Worm (Caenorhabditis elegans): Measurements from ENCODE around the gene nspg-4.

The nspg-4 gene

DNA sequence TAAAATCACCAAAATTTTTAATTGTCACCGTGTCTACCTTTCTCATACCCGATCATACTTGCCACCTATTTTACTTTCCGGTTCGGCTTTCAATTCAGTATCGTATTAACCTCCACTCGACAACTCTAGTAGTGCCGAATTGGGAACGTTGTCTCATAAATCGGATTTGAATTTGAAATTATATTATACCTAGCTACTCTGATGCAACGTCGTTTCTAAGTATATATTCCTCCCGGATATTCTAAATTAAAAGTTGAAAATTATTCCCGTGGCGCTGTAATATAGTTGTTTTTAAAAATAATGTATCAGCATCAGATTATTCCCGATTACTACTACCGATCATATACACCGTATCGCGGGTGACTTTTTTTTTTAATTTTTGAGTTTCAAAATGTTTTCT lies 18.5 kb upstream of the nspg-4 start, which contains the start of gene ZK563.2:
Gene ZK563.2 (plus strand): TSS at position 301 of the 400 bp plus-strand sequence.
- no peak for TF ChIP-seq T22C8.4 (GFP tag; IDR thresholded peaks at IDR 0.05)
- no peak for TF ChIP-seq klf-2 (GFP tag; conservative IDR thresholded peaks at IDR 0.05)
- no peak for TF ChIP-seq ref-1 (GFP tag; conservative IDR thresholded peaks at IDR 0.05)
- no peak for TF ChIP-seq ztf-29 (GFP tag; IDR thresholded peaks at IDR 0.05)
- no peak for TF ChIP-seq flt-1 (GFP tag; IDR thresholded peaks at IDR 0.05)
- TF ChIP-seq ztf-23 (GFP tag; IDR thresholded peaks at IDR 0.05): no peak
- no peak for TF ChIP-seq med-1 (GFP tag; optimal IDR thresholded peaks at IDR 0.05; ENCODE audit: insufficient read depth)
- no peak for TF ChIP-seq cog-1 (tag; optimal IDR thresholded peaks at IDR 0.05)
- no peak for TF ChIP-seq tab-1 (GFP tag; IDR thresholded peaks at IDR 0.05)

- TF ChIP-seq med-1 (GFP tag; optimal IDR thresholded peaks at IDR 0.05; ENCODE audit: insufficient read depth) (no peak), ztf-29 (GFP tag; IDR thresholded peaks at IDR 0.05) (no peak), T22C8.4 (GFP tag; IDR thresholded peaks at IDR 0.05) (no peak), ref-1 (GFP tag; conservative IDR thresholded peaks at IDR 0.05) (no peak), tab-1 (GFP tag; IDR thresholded peaks at IDR 0.05) (no peak), flt-1 (GFP tag; IDR thresholded peaks at IDR 0.05) (no peak), klf-2 (GFP tag; conservative IDR thresholded peaks at IDR 0.05) (no peak), ztf-23 (GFP tag; IDR thresholded peaks at IDR 0.05) (no peak), cog-1 (tag; optimal IDR thresholded peaks at IDR 0.05) (no peak)
These were observed 16.6 kb upstream of the nspg-4 start for ce11 chrX:3366782-3367181.

- TF ChIP-seq klf-2 (GFP tag; conservative IDR thresholded peaks at IDR 0.05): no peak
- TF ChIP-seq flt-1 (GFP tag; IDR thresholded peaks at IDR 0.05): no peak
- TF ChIP-seq cog-1 (tag; optimal IDR thresholded peaks at IDR 0.05): no peak
- TF ChIP-seq ztf-29 (GFP tag; IDR thresholded peaks at IDR 0.05): no peak
- no peak for TF ChIP-seq med-1 (GFP tag; optimal IDR thresholded peaks at IDR 0.05; ENCODE audit: insufficient read depth)
- TF ChIP-seq T22C8.4 (GFP tag; IDR thresholded peaks at IDR 0.05): no peak
- TF ChIP-seq ref-1 (GFP tag; conservative IDR thresholded peaks at IDR 0.05): no peak
- TF ChIP-seq ztf-23 (GFP tag; IDR thresholded peaks at IDR 0.05): no peak
- TF ChIP-seq tab-1 (GFP tag; IDR thresholded peaks at IDR 0.05): no peak
These were observed 12.2 kb upstream of the nspg-4 start, which contains the start of gene dhs-26 for ce11 chrX:3362378-3362777. Gene dhs-26 (minus strand): TSS chrX:3362493.

- TF ChIP-seq klf-2 (GFP tag; conservative IDR thresholded peaks at IDR 0.05) (no peak), flt-1 (GFP tag; IDR thresholded peaks at IDR 0.05) (no peak), med-1 (GFP tag; optimal IDR thresholded peaks at IDR 0.05; ENCODE audit: insufficient read depth) (no peak), T22C8.4 (GFP tag; IDR thresholded peaks at IDR 0.05) (no peak), tab-1 (GFP tag; IDR thresholded peaks at IDR 0.05) (no peak)
These were observed 1.3 kb upstream of the nspg-4 start, which contains the start of gene ZK816.1 for ce11 chrX:3351526-3351925. Gene ZK816.1 (plus strand): TSS chrX:3351712.

ce11 chrX:3347904-3348441 lies 2.2 kb downstream of the nspg-4 start, which contains the start of gene ZK816.3:
Gene ZK816.3 (plus strand): TSS chrX:3348391.
- TF ChIP-seq tab-1 (GFP tag; IDR thresholded peaks at IDR 0.05) (peak; percentile 91), med-1 (GFP tag; optimal IDR thresholded peaks at IDR 0.05; ENCODE audit: insufficient read depth) (peak; percentile 9), T22C8.4 (GFP tag; IDR thresholded peaks at IDR 0.05) (peak; percentile 83), ztf-29 (GFP tag; IDR thresholded peaks at IDR 0.05) (peak; percentile 88), ref-1 (GFP tag; conservative IDR thresholded peaks at IDR 0.05) (peak; percentile 78), flt-1 (GFP tag; IDR thresholded peaks at IDR 0.05) (peak; percentile 93), ztf-23 (GFP tag; IDR thresholded peaks at IDR 0.05) (peak; percentile 84), klf-2 (GFP tag; conservative IDR thresholded peaks at IDR 0.05) (0 out of 2 replicates have a peak, but pooled peaks have one; percentile 43), cog-1 (tag; optimal IDR thresholded peaks at IDR 0.05) (peak; percentile 20)

ce11 chrX:3343620-3344197 lies 6.5 kb downstream of the nspg-4 start:
- TF ChIP-seq flt-1 (GFP tag; IDR thresholded peaks at IDR 0.05) (no peak), ref-1 (GFP tag; conservative IDR thresholded peaks at IDR 0.05) (no peak), tab-1 (GFP tag; IDR thresholded peaks at IDR 0.05) (no peak)

DNA sequence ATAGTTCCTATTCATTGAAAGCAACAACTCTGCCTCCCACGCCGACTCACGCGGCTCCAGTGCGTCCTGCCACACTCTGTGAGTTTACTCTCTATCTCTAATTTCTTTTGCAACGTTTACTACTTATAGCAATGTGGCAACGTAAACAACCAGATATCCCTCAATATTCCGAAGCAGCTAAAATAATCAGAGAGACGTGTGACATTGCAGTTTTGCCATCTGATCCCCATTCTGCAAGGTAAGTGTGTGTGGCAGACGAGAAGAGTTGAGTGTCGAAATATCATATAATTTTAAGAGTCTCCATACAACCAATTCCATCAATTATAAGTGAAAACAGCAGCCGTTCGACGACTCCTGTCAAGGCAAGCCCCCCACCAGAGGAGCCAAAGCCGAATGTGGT lies 10.3 kb downstream of the nspg-4 start:
- TF ChIP-seq cog-1 (tag; optimal IDR thresholded peaks at IDR 0.05): no peak
- no peak for TF ChIP-seq T22C8.4 (GFP tag; IDR thresholded peaks at IDR 0.05)
- TF ChIP-seq ref-1 (GFP tag; conservative IDR thresholded peaks at IDR 0.05): no peak
- TF ChIP-seq flt-1 (GFP tag; IDR thresholded peaks at IDR 0.05): no peak
- TF ChIP-seq tab-1 (GFP tag; IDR thresholded peaks at IDR 0.05): no peak

DNA sequence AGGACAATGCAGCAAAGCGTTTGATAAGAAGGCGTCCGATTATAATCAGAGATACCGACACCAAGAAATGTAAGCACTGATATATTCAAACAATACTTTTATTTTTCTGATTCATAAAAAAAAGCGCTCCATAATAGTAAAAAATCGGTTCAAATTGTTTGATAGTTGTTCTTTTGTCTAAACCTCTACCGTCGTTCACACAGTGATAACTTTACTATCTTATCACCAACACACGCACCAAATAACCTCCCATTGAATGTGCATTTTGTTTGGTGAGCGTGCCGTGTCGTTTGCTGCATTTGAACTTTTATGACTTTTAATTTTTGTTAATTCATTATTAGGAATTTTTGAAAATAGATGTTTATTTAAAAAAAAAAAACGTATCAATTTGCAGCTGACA lies 16.1 kb downstream of the nspg-4 start:
- TF ChIP-seq tab-1 (GFP tag; IDR thresholded peaks at IDR 0.05) (no peak), ztf-23 (GFP tag; IDR thresholded peaks at IDR 0.05) (no peak), klf-2 (GFP tag; conservative IDR thresholded peaks at IDR 0.05) (no peak), cog-1 (tag; optimal IDR thresholded peaks at IDR 0.05) (no peak), ref-1 (GFP tag; conservative IDR thresholded peaks at IDR 0.05) (no peak), T22C8.4 (GFP tag; IDR thresholded peaks at IDR 0.05) (no peak), ztf-29 (GFP tag; IDR thresholded peaks at IDR 0.05) (no peak), flt-1 (GFP tag; IDR thresholded peaks at IDR 0.05) (no peak), med-1 (GFP tag; optimal IDR thresholded peaks at IDR 0.05; ENCODE audit: insufficient read depth) (no peak)

DNA sequence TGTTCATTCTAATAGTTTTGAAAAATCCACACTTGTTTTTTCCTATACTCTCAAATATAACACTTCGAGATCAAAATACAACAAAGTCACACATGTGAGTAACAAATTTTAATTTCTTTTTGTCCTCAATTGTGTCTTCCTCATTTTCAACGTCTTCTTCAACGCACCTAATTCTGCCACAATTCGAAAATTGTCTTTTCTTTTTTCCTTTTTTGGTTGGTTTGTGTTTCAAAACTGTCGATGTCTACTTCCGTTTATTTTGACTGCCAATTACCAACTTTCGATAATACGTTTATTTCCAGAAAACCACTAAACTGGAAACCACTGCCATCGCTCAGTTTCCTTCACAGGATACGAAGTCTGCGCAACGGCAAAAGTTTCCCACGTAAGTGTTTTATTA lies 17.4 kb downstream of the nspg-4 start, which contains the start of gene F11D5.1:
Gene F11D5.1 (plus strand): TSS at position 301 of the 400 bp plus-strand sequence.
- TF ChIP-seq cog-1 (tag; optimal IDR thresholded peaks at IDR 0.05): no peak

DNA sequence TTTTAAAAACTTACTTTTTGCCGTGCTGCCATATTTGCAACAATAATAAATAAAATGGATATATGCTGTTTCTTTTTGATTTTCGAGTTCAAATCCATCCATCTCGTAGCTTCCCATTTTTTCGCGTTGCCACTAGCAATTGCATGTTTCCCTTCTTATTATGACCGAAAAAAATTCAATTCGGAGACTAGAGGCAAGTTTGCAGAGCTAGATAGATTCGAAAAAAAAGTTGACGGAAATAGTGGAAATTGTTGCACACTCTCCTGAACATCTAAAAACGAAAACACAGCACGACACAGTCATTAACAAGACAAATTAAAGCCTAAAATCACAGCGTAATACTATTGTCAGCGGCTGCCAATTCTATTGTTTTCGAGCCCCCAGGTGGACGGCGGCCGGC lies 24.0 kb downstream of the nspg-4 start, which contains the start of gene F11D5.6:
Gene F11D5.6 (minus strand): TSS at position 101 of the 400 bp plus-strand sequence.
- no peak for TF ChIP-seq ref-1 (GFP tag; conservative IDR thresholded peaks at IDR 0.05)
- TF ChIP-seq ztf-23 (GFP tag; IDR thresholded peaks at IDR 0.05): no peak
- TF ChIP-seq klf-2 (GFP tag; conservative IDR thresholded peaks at IDR 0.05): no peak
- no peak for TF ChIP-seq flt-1 (GFP tag; IDR thresholded peaks at IDR 0.05)
- TF ChIP-seq ztf-29 (GFP tag; IDR thresholded peaks at IDR 0.05): no peak

Measured in whole organism, midembryonic.